Worm (Caenorhabditis elegans): Measurements from ENCODE around the gene ifd-1.

Gene ifd-1

ce11 chrX:8818438-8818837 lies 5.8 kb downstream of the ifd-1 start:
- TF ChIP-seq T22C8.4 (GFP tag; IDR thresholded peaks at IDR 0.05), result peak; percentile 8; the same call in 1 of the 2 replicates

- peak; percentile 89 for TF ChIP-seq flt-1 (GFP tag; IDR thresholded peaks at IDR 0.05)
- TF ChIP-seq ztf-23 (GFP tag; IDR thresholded peaks at IDR 0.05), result peak; percentile 69; the same call in 1 of the 2 replicates
- no peak for TF ChIP-seq med-1 (GFP tag; optimal IDR thresholded peaks at IDR 0.05; ENCODE audit: insufficient read depth)
- peak; percentile 80 for TF ChIP-seq tab-1 (GFP tag; IDR thresholded peaks at IDR 0.05)
- TF ChIP-seq klf-2 (GFP tag; conservative IDR thresholded peaks at IDR 0.05), result peak; percentile 65; the same call in 1 of the 2 replicates
- no peak for TF ChIP-seq ztf-29 (GFP tag; IDR thresholded peaks at IDR 0.05)
- no peak for TF ChIP-seq cog-1 (tag; optimal IDR thresholded peaks at IDR 0.05)
- peak; percentile 51 for TF ChIP-seq T22C8.4 (GFP tag; IDR thresholded peaks at IDR 0.05)
- TF ChIP-seq ref-1 (GFP tag; conservative IDR thresholded peaks at IDR 0.05), result peak; percentile 48; the same call in 1 of the 2 replicates
Measured at ce11 chrX:8817929-8818328, 6.3 kb downstream of the ifd-1 start.

- TF ChIP-seq tab-1 (GFP tag; IDR thresholded peaks at IDR 0.05) (no peak), med-1 (GFP tag; optimal IDR thresholded peaks at IDR 0.05; ENCODE audit: insufficient read depth) (no peak), cog-1 (tag; optimal IDR thresholded peaks at IDR 0.05) (no peak), flt-1 (GFP tag; IDR thresholded peaks at IDR 0.05) (no peak)
Measured at ce11 chrX:8811916-8812315, 12.3 kb downstream of the ifd-1 start, which contains the start of gene cnnm-2. Gene cnnm-2 (plus strand): TSS chrX:8812105.

ce11 chrX:8810908-8811307 lies 13.3 kb downstream of the ifd-1 start, which contains the start of gene R04E5.9:
Gene R04E5.9 (minus strand): TSS chrX:8811142.
- TF ChIP-seq flt-1 (GFP tag; IDR thresholded peaks at IDR 0.05) (0 out of 2 replicates have a peak, but pooled peaks have one; percentile 26), med-1 (GFP tag; optimal IDR thresholded peaks at IDR 0.05; ENCODE audit: insufficient read depth) (no peak), tab-1 (GFP tag; IDR thresholded peaks at IDR 0.05) (no peak), cog-1 (tag; optimal IDR thresholded peaks at IDR 0.05) (peak; percentile 78), T22C8.4 (GFP tag; IDR thresholded peaks at IDR 0.05) (peak; percentile 69)

ce11 chrX:8808740-8809139 lies 15.5 kb downstream of the ifd-1 start:
- TF ChIP-seq flt-1 (GFP tag; IDR thresholded peaks at IDR 0.05) (no peak), T22C8.4 (GFP tag; IDR thresholded peaks at IDR 0.05) (no peak), cog-1 (tag; optimal IDR thresholded peaks at IDR 0.05) (no peak), klf-2 (GFP tag; conservative IDR thresholded peaks at IDR 0.05) (no peak), tab-1 (GFP tag; IDR thresholded peaks at IDR 0.05) (no peak), ztf-29 (GFP tag; IDR thresholded peaks at IDR 0.05) (no peak), ztf-23 (GFP tag; IDR thresholded peaks at IDR 0.05) (no peak), med-1 (GFP tag; optimal IDR thresholded peaks at IDR 0.05; ENCODE audit: insufficient read depth) (no peak), ref-1 (GFP tag; conservative IDR thresholded peaks at IDR 0.05) (no peak)

- TF ChIP-seq T22C8.4 (GFP tag; IDR thresholded peaks at IDR 0.05) (no peak), flt-1 (GFP tag; IDR thresholded peaks at IDR 0.05) (0 out of 2 replicates have a peak, but pooled peaks have one; percentile 41), ztf-29 (GFP tag; IDR thresholded peaks at IDR 0.05) (no peak)
Measured at ce11 chrX:8806070-8806799, 18.0 kb downstream of the ifd-1 start, which contains the start of gene R04E5.8. Gene R04E5.8 (minus strand): TSS chrX:8806120.

ce11 chrX:8805475-8805874 lies 18.8 kb downstream of the ifd-1 start:
- TF ChIP-seq ztf-23 (GFP tag; IDR thresholded peaks at IDR 0.05) (no peak), T22C8.4 (GFP tag; IDR thresholded peaks at IDR 0.05) (no peak), tab-1 (GFP tag; IDR thresholded peaks at IDR 0.05) (no peak), ztf-29 (GFP tag; IDR thresholded peaks at IDR 0.05) (no peak), cog-1 (tag; optimal IDR thresholded peaks at IDR 0.05) (no peak), med-1 (GFP tag; optimal IDR thresholded peaks at IDR 0.05; ENCODE audit: insufficient read depth) (no peak), flt-1 (GFP tag; IDR thresholded peaks at IDR 0.05) (no peak), klf-2 (GFP tag; conservative IDR thresholded peaks at IDR 0.05) (no peak), ref-1 (GFP tag; conservative IDR thresholded peaks at IDR 0.05) (no peak)

- TF ChIP-seq ztf-29 (GFP tag; IDR thresholded peaks at IDR 0.05), result no peak
- peak; percentile 2 for TF ChIP-seq cog-1 (tag; optimal IDR thresholded peaks at IDR 0.05)
Measured at ce11 chrX:8800983-8801382, 23.3 kb downstream of the ifd-1 start.

ce11 chrX:8800355-8800754 lies 23.9 kb downstream of the ifd-1 start:
- TF ChIP-seq ref-1 (GFP tag; conservative IDR thresholded peaks at IDR 0.05) (no peak), flt-1 (GFP tag; IDR thresholded peaks at IDR 0.05) (no peak), ztf-29 (GFP tag; IDR thresholded peaks at IDR 0.05) (no peak), klf-2 (GFP tag; conservative IDR thresholded peaks at IDR 0.05) (no peak), ztf-23 (GFP tag; IDR thresholded peaks at IDR 0.05) (no peak), T22C8.4 (GFP tag; IDR thresholded peaks at IDR 0.05) (no peak), med-1 (GFP tag; optimal IDR thresholded peaks at IDR 0.05; ENCODE audit: insufficient read depth) (no peak), cog-1 (tag; optimal IDR thresholded peaks at IDR 0.05) (no peak), tab-1 (GFP tag; IDR thresholded peaks at IDR 0.05) (no peak)

ce11 chrX:8799925-8800324 lies 24.3 kb downstream of the ifd-1 start:
- TF ChIP-seq med-1 (GFP tag; optimal IDR thresholded peaks at IDR 0.05; ENCODE audit: insufficient read depth) (no peak), T22C8.4 (GFP tag; IDR thresholded peaks at IDR 0.05) (no peak), flt-1 (GFP tag; IDR thresholded peaks at IDR 0.05) (no peak), klf-2 (GFP tag; conservative IDR thresholded peaks at IDR 0.05) (no peak), tab-1 (GFP tag; IDR thresholded peaks at IDR 0.05) (no peak), ztf-23 (GFP tag; IDR thresholded peaks at IDR 0.05) (no peak), cog-1 (tag; optimal IDR thresholded peaks at IDR 0.05) (no peak), ref-1 (GFP tag; conservative IDR thresholded peaks at IDR 0.05) (no peak), ztf-29 (GFP tag; IDR thresholded peaks at IDR 0.05) (no peak)
